Fruit fly (Drosophila melanogaster): ENCODE results near the gene BBS1.

dm6 chr3L:7155522-7155978 lies 29.8 kb downstream of the BBS1 start:
- TF ChIP-seq usp (GFP tag; optimal IDR thresholded peaks at IDR 0.05), result no peak
- no peak for TF ChIP-seq EcR (GFP tag; optimal IDR thresholded peaks at IDR 0.05)
